Fruit fly (Drosophila melanogaster): ENCODE measurements around the gene ninaC.

The ninaC gene

DNA sequence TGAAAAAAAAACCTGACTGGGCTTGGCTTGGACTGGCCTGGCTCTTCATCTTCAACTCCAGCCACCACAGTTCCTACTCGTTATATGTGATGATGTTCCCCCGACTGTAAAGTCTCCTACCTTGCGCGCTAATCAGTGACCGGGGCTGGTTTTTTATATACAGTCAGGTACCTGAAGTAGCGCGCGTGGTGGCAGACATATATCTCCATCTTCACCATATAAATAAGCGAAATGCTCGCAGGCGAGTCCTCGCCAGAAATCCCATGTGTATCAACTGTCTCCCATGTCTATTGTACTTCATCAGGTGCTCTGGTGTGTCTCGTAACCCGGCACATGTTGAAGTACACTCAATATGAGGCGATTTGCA lies 48.2 kb downstream of the ninaC start:
- TF ChIP-seq CG34367 (tag; optimal IDR thresholded peaks at IDR 0.05) (no peak), gl (tag; optimal IDR thresholded peaks at IDR 0.05) (no peak), CG8301 (tag; optimal IDR thresholded peaks at IDR 0.05) (no peak), CG4496 (GFP tag; IDR thresholded peaks at IDR 0.05) (no peak), CG8159 (tag; optimal IDR thresholded peaks at IDR 0.05) (no peak), EcR (GFP tag; optimal IDR thresholded peaks at IDR 0.05) (peak; percentile 19), CG13204 (GFP tag; optimal IDR thresholded peaks at IDR 0.05) (no peak)

dm6 chr2L:7426326-7427066 lies 49.0 kb downstream of the ninaC start, which contains the start of gene muc:
TSS of gene muc (plus strand) at chr2L:7426866.
- no peak for TF ChIP-seq EcR (GFP tag; optimal IDR thresholded peaks at IDR 0.05)
- peak; percentile 30 for TF ChIP-seq CG8159 (tag; optimal IDR thresholded peaks at IDR 0.05)
- no peak for TF ChIP-seq CG13204 (GFP tag; optimal IDR thresholded peaks at IDR 0.05)
- TF ChIP-seq gl (tag; optimal IDR thresholded peaks at IDR 0.05): no peak
- TF ChIP-seq CG9948 (tag; optimal IDR thresholded peaks at IDR 0.05): no peak
- TF ChIP-seq Ets98B (GFP tag; IDR thresholded peaks at IDR 0.05): 0 out of 2 replicates have a peak, but pooled peaks have one; percentile 21
- peak; percentile 18; the same call in 1 of the 2 replicates for TF ChIP-seq CG12605 (GFP tag; IDR thresholded peaks at IDR 0.05)
- TF ChIP-seq CG8301 (tag; optimal IDR thresholded peaks at IDR 0.05): peak; percentile 4
- no peak for TF ChIP-seq Pif1B (GFP tag; optimal IDR thresholded peaks at IDR 0.05)
- TF ChIP-seq CG34367 (tag; optimal IDR thresholded peaks at IDR 0.05): no peak
- TF ChIP-seq CG17806 (tag; optimal IDR thresholded peaks at IDR 0.05): peak; percentile 18
- no peak for TF ChIP-seq Pif1A (GFP tag; optimal IDR thresholded peaks at IDR 0.05)
- TF ChIP-seq D1 (tag; optimal IDR thresholded peaks at IDR 0.05): no peak
- TF ChIP-seq CG15710 (tag; optimal IDR thresholded peaks at IDR 0.05): peak; percentile 2
- TF ChIP-seq CG10348 (GFP tag; IDR thresholded peaks at IDR 0.05): no peak
- no peak for TF ChIP-seq CG4496 (GFP tag; IDR thresholded peaks at IDR 0.05)
- peak; percentile 21 for TF ChIP-seq CG14655 (GFP tag; optimal IDR thresholded peaks at IDR 0.05)
- TF ChIP-seq Snoo (tag; optimal IDR thresholded peaks at IDR 0.05): no peak

- peak; percentile 17 for TF ChIP-seq EcR (GFP tag; optimal IDR thresholded peaks at IDR 0.05)
- no peak for TF ChIP-seq CG8301 (tag; optimal IDR thresholded peaks at IDR 0.05)
Measured at dm6 chr2L:7427067-7427785, 49.7 kb downstream of the ninaC start.

DNA sequence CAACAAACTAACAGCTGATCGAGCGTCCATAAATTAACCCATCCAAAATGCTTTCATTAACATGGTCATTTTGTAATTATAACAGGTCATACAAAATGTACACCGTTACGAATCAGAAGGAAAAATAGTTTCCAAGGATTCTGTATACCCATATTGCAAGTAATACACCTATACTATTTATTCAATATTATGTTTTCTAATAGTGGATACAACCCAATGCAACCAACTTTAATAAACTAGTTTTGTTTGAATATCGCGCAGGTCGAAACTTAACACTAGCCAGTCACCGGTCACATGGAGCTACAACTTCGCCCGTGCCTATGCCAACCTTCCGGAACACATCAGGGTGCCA lies 50.3 kb downstream of the ninaC start:
- no peak for TF ChIP-seq CG8159 (tag; optimal IDR thresholded peaks at IDR 0.05)
- TF ChIP-seq CG12605 (GFP tag; IDR thresholded peaks at IDR 0.05): no peak
- TF ChIP-seq Ets98B (GFP tag; IDR thresholded peaks at IDR 0.05): no peak
- TF ChIP-seq Snoo (tag; optimal IDR thresholded peaks at IDR 0.05): no peak
- TF ChIP-seq D1 (tag; optimal IDR thresholded peaks at IDR 0.05): no peak
- TF ChIP-seq fd96Ca (GFP tag; IDR thresholded peaks at IDR 0.05): no peak
- no peak for TF ChIP-seq CG4496 (GFP tag; IDR thresholded peaks at IDR 0.05)
- TF ChIP-seq CG17806 (tag; optimal IDR thresholded peaks at IDR 0.05): no peak
- TF ChIP-seq EcR (GFP tag; optimal IDR thresholded peaks at IDR 0.05): no peak
- TF ChIP-seq CG8301 (tag; optimal IDR thresholded peaks at IDR 0.05): no peak
- no peak for TF ChIP-seq Pif1A (GFP tag; optimal IDR thresholded peaks at IDR 0.05)
- no peak for TF ChIP-seq gl (tag; optimal IDR thresholded peaks at IDR 0.05)
- no peak for TF ChIP-seq CG32121 (GFP tag; IDR thresholded peaks at IDR 0.05)
- no peak for TF ChIP-seq Pif1B (GFP tag; optimal IDR thresholded peaks at IDR 0.05)
- TF ChIP-seq CG10348 (GFP tag; IDR thresholded peaks at IDR 0.05): no peak
- no peak for TF ChIP-seq CG15710 (tag; optimal IDR thresholded peaks at IDR 0.05)

DNA sequence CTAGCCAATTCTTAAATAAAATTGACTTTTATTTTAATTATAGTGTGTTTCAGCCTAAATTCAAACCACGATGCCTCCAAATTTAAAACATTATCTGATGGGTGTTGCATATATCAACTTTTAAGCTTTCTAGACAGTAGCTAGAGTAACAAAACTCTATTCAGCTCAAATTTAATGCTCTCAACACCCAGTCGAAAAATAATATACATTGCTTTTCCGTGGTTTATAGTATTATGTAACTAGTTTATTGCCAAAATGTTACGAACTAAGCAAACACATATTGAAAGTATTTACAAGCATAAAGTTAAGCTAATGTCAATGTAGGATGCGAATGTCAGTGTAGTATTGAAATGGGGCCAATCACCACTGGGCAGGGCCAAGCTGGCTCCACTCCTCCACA lies 52.8 kb downstream of the ninaC start:
- TF ChIP-seq D1 (tag; optimal IDR thresholded peaks at IDR 0.05): no peak
- no peak for TF ChIP-seq Snoo (tag; optimal IDR thresholded peaks at IDR 0.05)
- TF ChIP-seq Ets98B (GFP tag; IDR thresholded peaks at IDR 0.05): no peak
- no peak for TF ChIP-seq CG14655 (GFP tag; optimal IDR thresholded peaks at IDR 0.05)
- no peak for TF ChIP-seq EcR (GFP tag; optimal IDR thresholded peaks at IDR 0.05)
- TF ChIP-seq CG12605 (GFP tag; IDR thresholded peaks at IDR 0.05): no peak
- TF ChIP-seq CG32121 (GFP tag; IDR thresholded peaks at IDR 0.05): no peak
- TF ChIP-seq Pif1B (GFP tag; optimal IDR thresholded peaks at IDR 0.05): no peak
- TF ChIP-seq rn (GFP tag; IDR thresholded peaks at IDR 0.05): no peak
- no peak for TF ChIP-seq Pif1A (GFP tag; optimal IDR thresholded peaks at IDR 0.05)
- no peak for TF ChIP-seq CG4496 (GFP tag; IDR thresholded peaks at IDR 0.05)

- TF ChIP-seq CG17806 (tag; optimal IDR thresholded peaks at IDR 0.05): no peak
- no peak for TF ChIP-seq rn (GFP tag; IDR thresholded peaks at IDR 0.05)
- TF ChIP-seq Ets98B (GFP tag; IDR thresholded peaks at IDR 0.05): no peak
- no peak for TF ChIP-seq Snoo (tag; optimal IDR thresholded peaks at IDR 0.05)
- TF ChIP-seq EcR (GFP tag; optimal IDR thresholded peaks at IDR 0.05): peak; percentile 53
- TF ChIP-seq CG8301 (tag; optimal IDR thresholded peaks at IDR 0.05): no peak
- TF ChIP-seq CG10348 (GFP tag; IDR thresholded peaks at IDR 0.05): no peak
Measured at dm6 chr2L:7431861-7432601, 54.5 kb downstream of the ninaC start.
